Worm (Caenorhabditis elegans) whole organism, L1 larva: ENCODE results near the gene srw-13.
"Not testable (repeated sequence)": the region's sequence is repeated elsewhere in the genome, so short reads cannot be mapped to it uniquely, and the experiment has no call there.

Source experiments
- C16A3.4 ChIP-seq: fragments of 150-350 bp; optimal IDR thresholded peaks from 2 replicates; lab custom pipeline; 2014; ENCODE audit warnings: missing biosample characterization, missing genetic modification characterization
- C34B4.2 ChIP-seq: sonication (generic microtip); optimal IDR thresholded peaks from 2 replicates; lab custom pipeline; 2017; ENCODE audit warnings: mild to moderate bottlenecking, missing genetic modification characterization, missing compliant biosample characterization
- F16B12.6 ChIP-seq: fragments of 150-350 bp; optimal IDR thresholded peaks from 2 replicates; lab custom pipeline; 2014; ENCODE audit warnings: missing biosample characterization, missing genetic modification characterization
- aha-1 ChIP-seq: fragments of 150-350 bp; optimal IDR thresholded peaks from 2 replicates; lab custom pipeline; 2014; ENCODE audit warnings: missing biosample characterization, missing genetic modification characterization
- alr-1 ChIP-seq: fragments of 200-800 bp; sonication (Bioruptor generic); optimal IDR thresholded peaks from 2 replicates; lab custom pipeline; 2018; ENCODE audit warnings: borderline replicate concordance, mild to moderate bottlenecking, missing genetic modification characterization, missing compliant biosample characterization
- ces-1 ChIP-seq: fragments of 150-350 bp; optimal IDR thresholded peaks from 2 replicates; lab custom pipeline; 2014; ENCODE audit warnings: missing biosample characterization, missing genetic modification reagents, missing genetic modification characterization
- dsc-1 ChIP-seq: sonication (generic microtip); optimal IDR thresholded peaks from 2 replicates; lab custom pipeline; 2016; ENCODE audit warnings: mild to moderate bottlenecking, missing genetic modification characterization, missing compliant biosample characterization
- efl-1 ChIP-seq, 4 experiments: fragments of 150-350 bp; optimal IDR thresholded peaks in 3 of 4; peaks in 1 of 4; 1 replicate in 1 of 4; 2 replicates in 3 of 4; lab custom pipeline; 2014; ENCODE audit warnings: missing biosample characterization in 2 of 4, missing genetic modification characterization in 2 of 4, missing genetic modification reagents in 2 of 4
- elt-3 ChIP-seq, 6 experiments: fragments of 150-350 bp in 1 of 6; sonication (generic microtip); optimal IDR thresholded peaks; 2 replicates each; lab custom pipeline; 2017 to 2018; ENCODE audit warnings: missing biosample characterization in 6 of 6, missing genetic modification characterization in 6 of 6, inconsistent platforms in 1 of 6
- fkh-10 ChIP-seq: sonication (generic microtip); optimal IDR thresholded peaks from 2 replicates; lab custom pipeline; 2017; ENCODE audit warnings: missing biosample characterization, missing genetic modification reagents, missing genetic modification characterization
- fkh-4 ChIP-seq: sonication (generic microtip); optimal IDR thresholded peaks from 2 replicates; lab custom pipeline; 2016; ENCODE audit warnings: missing compliant biosample characterization, missing genetic modification characterization, borderline replicate concordance
- fkh-8 ChIP-seq: sonication (generic microtip); optimal IDR thresholded peaks from 2 replicates; lab custom pipeline; 2016; ENCODE audit warnings: mild to moderate bottlenecking, missing genetic modification characterization, missing compliant biosample characterization
- hlh-17 ChIP-seq: fragments of 200-800 bp; sonication (Bioruptor generic); optimal IDR thresholded peaks from 2 replicates; lab custom pipeline; 2018; ENCODE audit warnings: missing genetic modification characterization, mild to moderate bottlenecking, missing compliant biosample characterization, moderate library complexity, borderline replicate concordance
- hlh-4 ChIP-seq: sonication (generic microtip); optimal IDR thresholded peaks from 2 replicates; lab custom pipeline; 2016; ENCODE audit warnings: mild to moderate bottlenecking, missing genetic modification characterization, missing compliant biosample characterization
- hpl-2 ChIP-seq: fragments of 150-350 bp; optimal IDR thresholded peaks from 2 replicates; lab custom pipeline; 2014; ENCODE audit warnings: missing biosample characterization, missing genetic modification reagents, missing genetic modification characterization
- lin-14 ChIP-seq: fragments of 200-800 bp; sonication (Bioruptor generic); optimal IDR thresholded peaks from 2 replicates; lab custom pipeline; 2018; ENCODE audit warnings: mild to moderate bottlenecking, missing genetic modification characterization, moderate library complexity, missing compliant biosample characterization
- lin-15B ChIP-seq: fragments of 150-350 bp; sonication (generic microtip); optimal IDR thresholded peaks from 3 replicates; lab custom pipeline; 2014; ENCODE audit warnings: missing biosample characterization, missing genetic modification characterization
- lin-39 ChIP-seq: fragments of 150-350 bp; optimal IDR thresholded peaks from 2 replicates; lab custom pipeline; 2014; ENCODE audit warnings: missing biosample characterization, missing genetic modification reagents, missing genetic modification characterization
- lir-3 ChIP-seq: sonication (generic microtip); optimal IDR thresholded peaks from 2 replicates; lab custom pipeline; 2016; ENCODE audit warnings: mild to moderate bottlenecking, missing genetic modification characterization, moderate library complexity, missing compliant biosample characterization; ENCODE audit not compliant: poor library complexity
- mef-2 ChIP-seq: fragments of 150-350 bp; optimal IDR thresholded peaks from 2 replicates; lab custom pipeline; 2014; ENCODE audit warnings: missing biosample characterization, missing genetic modification characterization
- nhr-11 ChIP-seq: fragments of 150-350 bp; optimal IDR thresholded peaks from 2 replicates; lab custom pipeline; 2014; ENCODE audit warnings: missing biosample characterization, missing genetic modification characterization
- nhr-20 ChIP-seq: sonication (generic microtip); optimal IDR thresholded peaks from 2 replicates; lab custom pipeline; 2016; ENCODE audit warnings: mild to moderate bottlenecking, missing genetic modification characterization, missing compliant biosample characterization
- nhr-237 ChIP-seq: fragments of 150-350 bp; optimal IDR thresholded peaks from 2 replicates; lab custom pipeline; 2014; ENCODE audit warnings: missing biosample characterization, missing genetic modification characterization
- nhr-28 ChIP-seq: fragments of 150-350 bp; optimal IDR thresholded peaks from 2 replicates; lab custom pipeline; 2014; ENCODE audit warnings: missing biosample characterization, missing genetic modification characterization
- nhr-77 ChIP-seq: fragments of 150-350 bp; optimal IDR thresholded peaks from 2 replicates; lab custom pipeline; 2014; ENCODE audit warnings: missing biosample characterization, missing genetic modification characterization
- nhr-85 ChIP-seq: sonication (generic microtip); peaks from one replicate; lab custom pipeline; 2016; ENCODE audit warnings: missing genetic modification characterization, inconsistent platforms, missing compliant biosample characterization
- rnt-1 ChIP-seq: sonication (generic microtip); optimal IDR thresholded peaks from 2 replicates; lab custom pipeline; 2016; ENCODE audit warnings: mild to moderate bottlenecking, missing genetic modification characterization, moderate library complexity, missing compliant biosample characterization
- sptf-1 ChIP-seq: fragments of 150-350 bp; optimal IDR thresholded peaks from 2 replicates; lab custom pipeline; 2014; ENCODE audit warnings: missing biosample characterization, missing genetic modification characterization
- sup-37 ChIP-seq: fragments of 200-800 bp; sonication (Bioruptor generic); optimal IDR thresholded peaks from 2 replicates; lab custom pipeline; 2018; ENCODE audit warnings: mild to moderate bottlenecking, missing genetic modification characterization, missing compliant biosample characterization
- tbx-2 ChIP-seq: sonication (generic microtip); optimal IDR thresholded peaks from 2 replicates; lab custom pipeline; 2016; ENCODE audit warnings: missing genetic modification characterization, missing compliant biosample characterization
- unc-62 ChIP-seq: fragments of 150-350 bp; optimal IDR thresholded peaks from 2 replicates; lab custom pipeline; 2014; ENCODE audit warnings: missing biosample characterization, missing genetic modification reagents, missing genetic modification characterization
- unc-98 ChIP-seq: fragments of 200-800 bp; sonication (Bioruptor generic); IDR thresholded peaks from 2 replicates; pipeline ENCODE4 v1.3.6; 2022; ENCODE audit warnings: missing genetic modification characterization, missing compliant biosample characterization
- vab-15 ChIP-seq: sonication (generic microtip); optimal IDR thresholded peaks from 2 replicates; lab custom pipeline; 2017; ENCODE audit warnings: missing genotype, mild to moderate bottlenecking, missing genetic modification characterization, missing compliant biosample characterization
- zip-4 ChIP-seq: fragments of 200-800 bp; sonication (Bioruptor generic); optimal IDR thresholded peaks from 2 replicates; lab custom pipeline; 2018; ENCODE audit warnings: mild to moderate bottlenecking, missing genetic modification characterization, moderate library complexity, missing compliant biosample characterization

Gene srw-13

DNA sequence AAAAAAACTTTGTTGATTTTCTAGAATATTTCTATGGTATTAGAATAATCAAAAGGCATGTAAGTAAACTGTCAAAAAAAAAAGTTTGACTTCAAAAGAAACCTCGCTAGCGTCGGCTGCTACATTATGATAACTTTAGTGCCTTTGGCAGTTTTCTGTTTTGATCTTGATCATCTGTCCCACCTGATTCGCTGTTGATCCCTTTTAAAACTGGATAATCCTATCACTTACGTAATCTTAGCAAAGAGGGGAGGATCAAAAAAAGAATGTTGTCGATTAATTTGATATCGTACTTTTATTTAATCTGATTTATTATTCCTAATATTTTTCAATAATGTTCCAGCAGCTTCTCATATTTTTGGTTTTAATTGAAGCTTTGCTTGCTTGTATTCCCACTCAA lies 27.6 kb downstream of the srw-13 start, which contains the start of gene M01B2.8:
Gene M01B2.8, plus strand, starts transcription at position 301 of the 400 bp plus-strand sequence.
- TF ChIP-seq nhr-85 (tag; lab: Kevin White, UChicago), result no peak
- no peak for TF ChIP-seq zip-4
- peak; percentile 0 for TF ChIP-seq dsc-1 (tag; lab: Kevin White, UChicago)
- TF ChIP-seq hlh-17 (GFP tag; lab: Kevin White, UChicago), result no peak
- no peak for TF ChIP-seq hlh-4 (tag; lab: Kevin White, UChicago)
- TF ChIP-seq mef-2, result no peak
- no peak for TF ChIP-seq nhr-77 (tag; lab: Kevin White, UChicago)
- no peak for TF ChIP-seq F16B12.6 (tag; lab: Kevin White, UChicago)

DNA sequence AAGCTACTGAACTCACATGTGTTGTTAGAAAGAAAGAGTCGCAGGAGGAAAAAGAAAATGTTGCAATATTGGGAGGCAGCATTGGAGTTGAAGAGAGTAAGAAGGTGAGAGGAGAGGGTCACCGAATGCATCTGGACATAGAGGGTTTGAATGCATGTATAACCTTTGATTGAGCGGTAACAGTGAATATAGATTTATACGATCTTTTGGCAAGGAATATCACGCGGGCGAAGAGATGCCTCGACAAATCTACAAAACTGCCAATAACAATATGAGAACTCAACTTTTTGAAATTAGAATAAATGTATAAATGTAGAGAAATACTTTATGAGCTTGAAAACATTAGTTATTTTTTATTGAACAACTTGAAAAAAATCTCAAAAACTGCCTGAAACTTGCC lies 30.0 kb downstream of the srw-13 start, which contains the start of gene M01B2.10:
Gene M01B2.10, minus strand, starts transcription at position 101 of the 400 bp plus-strand sequence.
- TF ChIP-seq lin-39; ces-1 (GFP tag; lab: Kevin White, UChicago); hpl-2 (GFP tag; lab: Kevin White, UChicago): not testable (repeated sequence)

DNA sequence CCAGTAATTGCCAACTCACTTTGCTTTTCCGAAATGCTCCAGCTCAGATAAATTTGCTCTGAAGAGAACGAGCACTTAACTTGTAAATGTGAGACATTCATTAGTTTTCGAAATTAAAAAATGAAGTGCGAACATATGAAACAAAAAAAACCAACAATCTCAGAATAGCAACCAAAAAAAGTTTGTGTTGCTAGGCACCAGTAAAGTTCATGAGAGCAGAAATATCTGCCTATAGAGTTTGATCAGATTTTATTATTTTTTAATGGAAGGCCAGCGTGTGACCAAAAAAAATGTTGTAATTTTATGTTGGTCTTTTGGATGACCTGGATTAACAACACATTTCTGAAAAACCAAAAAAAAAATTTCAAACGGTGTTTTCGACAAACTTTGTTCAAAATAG lies 31.8 kb downstream of the srw-13 start, which contains the start of gene M01B2.12:
Gene M01B2.12, minus strand, starts transcription at position 101 of the 400 bp plus-strand sequence.
- no peak for TF ChIP-seq fkh-10
- no peak for TF ChIP-seq elt-3 (tag; optimal IDR thresholded peaks at IDR 0.05; lab: Kevin White, UChicago)
- TF ChIP-seq lin-39, result no peak
- no peak for TF ChIP-seq sptf-1 (tag; lab: Kevin White, UChicago)
- TF ChIP-seq C16A3.4 (tag; lab: Kevin White, UChicago), result no peak
- no peak for TF ChIP-seq lir-3 (tag; lab: Kevin White, UChicago)
- no peak for TF ChIP-seq unc-62 (GFP tag; lab: Kevin White, UChicago)
- no peak for TF ChIP-seq lin-15B (tag; lab: Kevin White, UChicago)
- TF ChIP-seq tbx-2, result no peak
- TF ChIP-seq rnt-1, result no peak
- no peak for TF ChIP-seq aha-1
- no peak for TF ChIP-seq nhr-77 (tag; lab: Kevin White, UChicago)

DNA sequence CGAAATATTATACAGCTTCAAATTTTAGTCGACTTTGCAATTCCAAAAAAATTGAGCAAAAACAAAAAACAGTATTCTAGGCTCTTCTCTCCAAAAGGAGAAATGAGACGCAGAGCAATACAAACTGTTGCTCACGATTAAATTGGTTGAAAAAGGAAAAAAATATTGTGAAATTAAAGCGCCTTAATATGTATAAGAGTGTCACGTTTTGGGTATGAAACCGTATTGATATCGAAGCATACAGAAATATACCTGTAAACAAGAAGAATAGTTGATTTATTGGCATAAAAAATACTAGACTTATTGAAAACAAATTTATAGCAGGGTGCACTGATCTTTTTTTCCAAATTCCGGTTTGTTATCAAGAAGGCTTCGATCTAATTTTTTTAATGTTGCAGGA lies 33.5 kb downstream of the srw-13 start, which contains the start of gene M01B2.13:
Gene M01B2.13, minus strand, starts transcription at position 101 of the 400 bp plus-strand sequence.
- TF ChIP-seq unc-62 (GFP tag; lab: Kevin White, UChicago) (no peak), efl-1 (optimal IDR thresholded peaks at IDR 0.05; lab: Kevin White, UChicago) (no peak), efl-1 (GFP tag; optimal IDR thresholded peaks at IDR 0.05 in 1 of 2; lab: Kevin White, UChicago) (no peak), unc-98 (GFP tag; lab: Robert Waterston, UW) (no peak), C34B4.2 (tag; lab: Kevin White, UChicago) (no peak), nhr-20 (tag; lab: Kevin White, UChicago) (no peak), vab-15 (tag; lab: Kevin White, UChicago) (no peak), lin-14 (no peak), nhr-237 (tag; lab: Kevin White, UChicago) (no peak)

DNA sequence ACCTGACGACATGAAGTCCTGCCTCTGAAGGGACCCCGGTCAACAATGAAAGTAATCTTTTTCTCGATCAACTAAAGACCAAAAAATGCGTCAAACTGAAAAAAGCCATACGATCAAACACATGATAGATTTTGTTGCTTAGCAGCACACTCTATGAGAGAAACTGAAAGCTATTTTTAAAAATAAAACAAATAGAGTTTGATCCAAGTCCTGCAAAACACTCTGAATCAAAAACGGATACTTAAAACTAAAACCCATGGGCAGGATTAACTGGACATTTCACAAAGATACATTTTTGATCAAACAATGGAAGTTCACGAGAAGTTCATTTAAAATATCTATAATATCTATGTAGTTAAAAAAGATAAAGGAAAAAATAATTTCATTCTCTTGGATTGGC lies 35.1 kb downstream of the srw-13 start, which contains the start of gene T10H4.13:
Gene T10H4.13, minus strand, starts transcription at position 101 of the 400 bp plus-strand sequence.
- no peak for TF ChIP-seq C34B4.2 (tag; lab: Kevin White, UChicago)
- no peak for TF ChIP-seq fkh-4 (tag; lab: Kevin White, UChicago)
- TF ChIP-seq dsc-1 (tag; lab: Kevin White, UChicago), result no peak
- TF ChIP-seq sup-37 (GFP tag; lab: Kevin White, UChicago), result no peak
- TF ChIP-seq hlh-17 (GFP tag; lab: Kevin White, UChicago), result no peak
- no peak for TF ChIP-seq nhr-28 (tag; lab: Kevin White, UChicago)
- no peak for TF ChIP-seq nhr-11 (tag; lab: Kevin White, UChicago)
- TF ChIP-seq sptf-1 (tag; lab: Kevin White, UChicago), result no peak
- no peak for TF ChIP-seq alr-1 (tag; lab: Kevin White, UChicago)
- TF ChIP-seq fkh-8 (tag; lab: Kevin White, UChicago), result no peak
